Worm (Caenorhabditis elegans) whole organism, young adult: ENCODE data around the gene pyc-1.
A peak's percentile ranks its signal among the peaks of the same experiment; 100 is the strongest.

Experiments used
- B0019.2 ChIP-seq: fragments of 200-800 bp; sonication (Bioruptor generic); conservative IDR thresholded peaks from 2 replicates; pipeline ENCODE4 v1.3.6; 2022; ENCODE audit warnings: missing genetic modification reagents, missing genetic modification characterization, missing compliant biosample characterization
- C06A6.2 ChIP-seq: fragments of 200-800 bp; sonication (Bioruptor generic); conservative IDR thresholded peaks from 2 replicates; pipeline ENCODE4 v1.3.6; 2022; ENCODE audit warnings: missing genetic modification characterization, missing compliant biosample characterization
- C17E4.6 ChIP-seq: fragments of 200-800 bp; sonication (Bioruptor generic); IDR thresholded peaks from 2 replicates; pipeline ENCODE4 v1.3.6; 2022; ENCODE audit warnings: missing genetic modification reagents, missing genetic modification characterization, missing compliant biosample characterization
- F10E7.11 ChIP-seq: sonication (generic microtip); optimal IDR thresholded peaks from 2 replicates; lab custom pipeline; 2017; ENCODE audit warnings: mild to moderate bottlenecking, missing genetic modification characterization, moderate library complexity, missing compliant biosample characterization
- F23B12.7 ChIP-seq: sonication (generic microtip); optimal IDR thresholded peaks from 2 replicates; lab custom pipeline; 2017; ENCODE audit warnings: missing genetic modification characterization, mild to moderate bottlenecking, missing compliant biosample characterization, antibody characterized with exemption, moderate library complexity; ENCODE audit not compliant: insufficient read depth
- F33H1.4 ChIP-seq: fragments of 200-800 bp; sonication (Bioruptor generic); IDR thresholded peaks from 2 replicates; pipeline ENCODE4 v1.3.6; 2022; ENCODE audit warnings: missing genetic modification reagents, missing genetic modification characterization, missing compliant biosample characterization
- K11D2.4 ChIP-seq: fragments of 200-800 bp; sonication (Bioruptor generic); IDR thresholded peaks from 2 replicates; pipeline ENCODE4 v1.3.6; 2022; ENCODE audit warnings: missing genetic modification reagents, missing genetic modification characterization, missing compliant biosample characterization
- T26A5.8 ChIP-seq: sonication (generic microtip); optimal IDR thresholded peaks from 2 replicates; lab custom pipeline; 2016; ENCODE audit warnings: missing genetic modification characterization, missing compliant biosample characterization
- Y53F4B.3 ChIP-seq: fragments of 200-800 bp; sonication (Bioruptor generic); IDR thresholded peaks from 2 replicates; pipeline ENCODE4 v1.3.6; 2022; ENCODE audit warnings: missing genetic modification reagents, missing genetic modification characterization, missing compliant biosample characterization
- Y95B8A.8 ChIP-seq: fragments of 200-800 bp; sonication (Bioruptor generic); IDR thresholded peaks from 2 replicates; pipeline ENCODE4 v1.3.6; 2022; ENCODE audit warnings: missing genetic modification reagents, missing genetic modification characterization, missing compliant biosample characterization
- aptf-3 ChIP-seq: fragments of 200-800 bp; sonication (Bioruptor generic); IDR thresholded peaks from 2 replicates; pipeline ENCODE4 v1.3.6; 2022; ENCODE audit warnings: missing genetic modification characterization, missing compliant biosample characterization
- atf-7 ChIP-seq: sonication (generic microtip); optimal IDR thresholded peaks from 2 replicates; lab custom pipeline; 2017; ENCODE audit warnings: mild to moderate bottlenecking, missing genetic modification characterization, missing compliant biosample characterization
- athp-1 ChIP-seq: sonication (generic microtip); optimal IDR thresholded peaks from 2 replicates; lab custom pipeline; 2017; ENCODE audit warnings: mild to moderate bottlenecking, missing genetic modification characterization, missing compliant biosample characterization
- bed-1 ChIP-seq: fragments of 200-800 bp; sonication (Bioruptor generic); IDR thresholded peaks from 2 replicates; pipeline ENCODE4 v1.3.6; 2022; ENCODE audit warnings: missing genetic modification reagents, missing genetic modification characterization, missing compliant biosample characterization
- bed-2 ChIP-seq: fragments of 200-800 bp; sonication (Bioruptor generic); IDR thresholded peaks from 2 replicates; pipeline ENCODE4 v1.3.6; 2022; ENCODE audit warnings: missing genetic modification reagents, missing genetic modification characterization, missing compliant biosample characterization
- cebp-1 ChIP-seq, 2 experiments: fragments of 200-800 bp in 1 of 2; sonication (Bioruptor generic) in 1 of 2; sonication (generic microtip) in 1 of 2; IDR thresholded peaks in 1 of 2; optimal IDR thresholded peaks in 1 of 2; 2 replicates each; pipeline versions ENCODE4 v1.3.6 to Lab custom; 2017 to 2022; ENCODE audit warnings: missing compliant biosample characterization in 2 of 2, missing genetic modification characterization in 2 of 2, mild to moderate bottlenecking in 1 of 2, missing genetic modification reagents in 1 of 2, moderate library complexity in 1 of 2
- ceh-27 ChIP-seq: fragments of 200-800 bp; sonication (Bioruptor generic); optimal IDR thresholded peaks from 2 replicates; lab custom pipeline; 2018; ENCODE audit warnings: mild to moderate bottlenecking, missing genetic modification characterization, moderate library complexity, missing compliant biosample characterization
- ceh-79 ChIP-seq: sonication (generic microtip); optimal IDR thresholded peaks from 2 replicates; lab custom pipeline; 2017; ENCODE audit warnings: mild to moderate bottlenecking, missing genetic modification characterization, missing compliant biosample characterization
- chd-7 ChIP-seq: sonication (generic microtip); optimal IDR thresholded peaks from 2 replicates; lab custom pipeline; 2016; ENCODE audit warnings: mild to moderate bottlenecking, missing genetic modification characterization, moderate library complexity, missing compliant biosample characterization
- die-1 ChIP-seq: sonication (generic microtip); optimal IDR thresholded peaks from 2 replicates; lab custom pipeline; 2016; ENCODE audit warnings: missing genotype, mild to moderate bottlenecking, missing genetic modification characterization, missing compliant biosample characterization
- dox-1 ChIP-seq: fragments of 200-800 bp; sonication (Bioruptor generic); IDR thresholded peaks from 2 replicates; pipeline ENCODE4 v1.3.6; 2022; ENCODE audit warnings: missing genetic modification reagents, missing genetic modification characterization, missing compliant biosample characterization
- egl-18 ChIP-seq: fragments of 200-800 bp; sonication (Bioruptor generic); IDR thresholded peaks from 2 replicates; pipeline ENCODE4 v1.3.6; 2022; ENCODE audit warnings: missing genetic modification reagents, missing genetic modification characterization, missing compliant biosample characterization
- egl-44 ChIP-seq: fragments of 200-800 bp; sonication (Bioruptor generic); IDR thresholded peaks from 2 replicates; pipeline ENCODE4 v1.3.6; 2022; ENCODE audit warnings: missing genetic modification reagents, missing genetic modification characterization, missing compliant biosample characterization
- fkh-3 ChIP-seq: sonication (generic microtip); optimal IDR thresholded peaks from 2 replicates; lab custom pipeline; 2016; ENCODE audit warnings: mild to moderate bottlenecking, missing genetic modification characterization, missing compliant biosample characterization
- gei-17 ChIP-seq: fragments of 200-800 bp; sonication (Bioruptor generic); optimal IDR thresholded peaks from 2 replicates; lab custom pipeline; 2018; ENCODE audit warnings: mild to moderate bottlenecking, missing genetic modification characterization, missing compliant biosample characterization
- hlh-26 ChIP-seq: fragments of 200-800 bp; sonication (Bioruptor generic); conservative IDR thresholded peaks from 2 replicates; pipeline ENCODE4 v1.3.6; 2022; ENCODE audit warnings: missing genetic modification reagents, missing genetic modification characterization, missing compliant biosample characterization
- hmg-20 ChIP-seq: fragments of 200-800 bp; sonication (Bioruptor generic); IDR thresholded peaks from 2 replicates; pipeline ENCODE4 v1.3.6; 2022; ENCODE audit warnings: missing genetic modification reagents, missing genetic modification characterization, missing compliant biosample characterization
- let-607 ChIP-seq, 2 experiments: fragments of 200-800 bp in 1 of 2; sonication (Bioruptor generic) in 1 of 2; sonication (generic microtip) in 1 of 2; optimal IDR thresholded peaks; 2 replicates each; lab custom pipeline; 2016 to 2018; ENCODE audit warnings: mild to moderate bottlenecking in 2 of 2, missing compliant biosample characterization in 2 of 2, missing genetic modification characterization in 2 of 2, moderate library complexity in 2 of 2, missing genotype in 1 of 2
- lin-35 ChIP-seq, 3 experiments: fragments of 150-350 bp in 2 of 3; sonication (generic microtip) in 1 of 3; optimal IDR thresholded peaks; 2 replicates each; lab custom pipeline; 2014 to 2018; ENCODE audit warnings: missing biosample characterization in 3 of 3, missing genetic modification characterization in 3 of 3, missing genetic modification reagents in 3 of 3
- lin-40 ChIP-seq: sonication (generic microtip); optimal IDR thresholded peaks from 2 replicates; lab custom pipeline; 2016; ENCODE audit warnings: missing genetic modification characterization, mild to moderate bottlenecking, missing compliant biosample characterization, missing genotype, missing genetic modification reagents
- lir-1 ChIP-seq: fragments of 200-800 bp; sonication (Bioruptor generic); conservative IDR thresholded peaks from 2 replicates; pipeline ENCODE4 v1.3.6; 2022; ENCODE audit warnings: missing genetic modification reagents, missing genetic modification characterization, missing compliant biosample characterization
- lsl-1 ChIP-seq: fragments of 200-800 bp; sonication (Bioruptor generic); optimal IDR thresholded peaks from 2 replicates; lab custom pipeline; 2018; ENCODE audit warnings: mild to moderate bottlenecking, missing genetic modification characterization, moderate library complexity, missing compliant biosample characterization
- madf-10 ChIP-seq: sonication (generic microtip); optimal IDR thresholded peaks from 2 replicates; lab custom pipeline; 2016; ENCODE audit warnings: mild to moderate bottlenecking, missing genetic modification characterization, missing compliant biosample characterization
- mcd-1 ChIP-seq: fragments of 200-800 bp; sonication (Bioruptor generic); IDR thresholded peaks from 2 replicates; pipeline ENCODE4 v1.3.6; 2022; ENCODE audit warnings: missing genetic modification reagents, missing genetic modification characterization, missing compliant biosample characterization
- mes-4 ChIP-seq: sonication (generic microtip); optimal IDR thresholded peaks from 2 replicates; lab custom pipeline; 2016; ENCODE audit warnings: missing genotype, missing genetic modification characterization, missing compliant biosample characterization
- nfya-2 ChIP-seq: fragments of 200-800 bp; sonication (Bioruptor generic); IDR thresholded peaks from 2 replicates; pipeline ENCODE4 v1.3.6; 2022; ENCODE audit warnings: missing genetic modification reagents, missing genetic modification characterization, missing compliant biosample characterization
- nhr-27 ChIP-seq: fragments of 200-800 bp; sonication (Bioruptor generic); optimal IDR thresholded peaks from 2 replicates; lab custom pipeline; 2018; ENCODE audit warnings: mild to moderate bottlenecking, missing genetic modification characterization, moderate library complexity, missing compliant biosample characterization
- nhr-80 ChIP-seq: sonication (generic microtip); optimal IDR thresholded peaks from 2 replicates; lab custom pipeline; 2016; ENCODE audit warnings: missing genetic modification characterization, missing compliant biosample characterization
- rec-8 ChIP-seq, 2 experiments: sonication (generic microtip); optimal IDR thresholded peaks; 2 replicates each; lab custom pipeline; 2016; ENCODE audit warnings: mild to moderate bottlenecking in 2 of 2, missing genetic modification characterization in 2 of 2, missing genetic modification reagents in 2 of 2, missing genotype in 2 of 2, missing biosample characterization in 1 of 2, missing compliant biosample characterization in 1 of 2, moderate library complexity in 1 of 2
- rpc-1 ChIP-seq, 2 experiments: fragments of 150-350 bp in 1 of 2; sonication (generic microtip) in 1 of 2; optimal IDR thresholded peaks; 2 replicates each; lab custom pipeline; 2014 to 2018; ENCODE audit warnings: missing biosample characterization in 1 of 2, missing genetic modification characterization in 1 of 2, missing genetic modification reagents in 1 of 2, missing genotype in 1 of 2
- snpc-1.1 ChIP-seq: sonication (generic microtip); optimal IDR thresholded peaks from 2 replicates; lab custom pipeline; 2017; ENCODE audit warnings: missing genetic modification characterization, mild to moderate bottlenecking, missing compliant biosample characterization, antibody characterized with exemption, moderate library complexity, missing genotype, missing genetic modification reagents; ENCODE audit not compliant: insufficient read depth
- snpc-3.4 ChIP-seq: sonication (generic microtip); optimal IDR thresholded peaks from 2 replicates; lab custom pipeline; 2017; ENCODE audit warnings: missing genetic modification characterization, mild to moderate bottlenecking, missing compliant biosample characterization, antibody characterized with exemption, moderate library complexity, missing genotype, missing genetic modification reagents
- somi-1 ChIP-seq: fragments of 200-800 bp; sonication (Bioruptor generic); optimal IDR thresholded peaks from 2 replicates; lab custom pipeline; 2018; ENCODE audit warnings: mild to moderate bottlenecking, missing genetic modification characterization, missing compliant biosample characterization
- tlf-1 ChIP-seq: fragments of 200-800 bp; sonication (Bioruptor generic); optimal IDR thresholded peaks from 2 replicates; lab custom pipeline; 2018; ENCODE audit warnings: mild to moderate bottlenecking, missing genetic modification characterization, missing compliant biosample characterization
- zfh-2 ChIP-seq: fragments of 200-800 bp; sonication (Bioruptor generic); conservative IDR thresholded peaks from 2 replicates; pipeline ENCODE4 v1.3.6; 2022; ENCODE audit warnings: missing genetic modification reagents, missing genetic modification characterization, missing compliant biosample characterization
- ztf-18 ChIP-seq: sonication (generic microtip); optimal IDR thresholded peaks from 2 replicates; lab custom pipeline; 2016; ENCODE audit warnings: missing genotype, mild to moderate bottlenecking, missing genetic modification characterization, missing compliant biosample characterization
- ztf-28 ChIP-seq: fragments of 200-800 bp; sonication (Bioruptor generic); IDR thresholded peaks from 2 replicates; pipeline ENCODE4 v1.3.6; 2022; ENCODE audit warnings: missing genetic modification reagents, missing genetic modification characterization, missing compliant biosample characterization

pyc-1 gene

ce11 chrV:11817263-11817726 is 5.0 kb downstream of the pyc-1 start (continued):
- TF ChIP-seq ceh-27 (GFP tag; lab: Kevin White, UChicago) (no peak), chd-7 (no peak), snpc-1.1 (tag; lab: Kevin White, UChicago) (no peak), T26A5.8 (tag; lab: Kevin White, UChicago) (no peak), cebp-1 (GFP tag; IDR thresholded peaks at IDR 0.05; lab: Robert Waterston, UW) (peak; percentile 43; the same call in 1 of the 2 replicates), cebp-1 (tag; optimal IDR thresholded peaks at IDR 0.05; lab: Kevin White, UChicago) (peak; percentile 30), athp-1 (tag; lab: Kevin White, UChicago) (no peak), C17E4.6 (GFP tag; lab: Robert Waterston, UW) (no peak), fkh-3 (tag; lab: Kevin White, UChicago) (no peak), egl-44 (GFP tag; lab: Robert Waterston, UW) (peak; percentile 78), bed-1 (GFP tag; lab: Robert Waterston, UW) (no peak), snpc-3.4 (tag; lab: Kevin White, UChicago) (no peak), lin-40 (no peak), rec-8 (tag; optimal IDR thresholded peaks at IDR 0.05; lab: Kevin White, UChicago) (no peak), rpc-1 (optimal IDR thresholded peaks at IDR 0.05; lab: Kevin White, UChicago) (no peak), rpc-1 (tag; optimal IDR thresholded peaks at IDR 0.05; lab: Kevin White, UChicago) (no peak), tlf-1 (peak; percentile 55), hmg-20 (GFP tag; lab: Robert Waterston, UW) (no peak; the same call in 1 of the 2 replicates), K11D2.4 (0 out of 2 replicates have a peak, but pooled peaks have one; percentile 51), hlh-26 (GFP tag; lab: Robert Waterston, UW) (no peak), C06A6.2 (GFP tag; lab: Robert Waterston, UW) (peak; percentile 16; the same call in 1 of the 2 replicates), gei-17 (GFP tag; lab: Kevin White, UChicago) (no peak), egl-18 (GFP tag; lab: Robert Waterston, UW) (no peak), nfya-2 (no peak), lsl-1 (GFP tag; lab: Kevin White, UChicago) (no peak), F33H1.4 (GFP tag; lab: Robert Waterston, UW) (no peak), mcd-1 (GFP tag; lab: Robert Waterston, UW) (no peak), dox-1 (GFP tag; lab: Robert Waterston, UW) (peak; percentile 31; the same call in 1 of the 2 replicates), nhr-80 (tag; lab: Kevin White, UChicago) (no peak), lin-35 (GFP tag; optimal IDR thresholded peaks at IDR 0.05; lab: Kevin White, UChicago) (no peak), somi-1 (GFP tag; lab: Kevin White, UChicago) (no peak), mes-4 (tag; lab: Kevin White, UChicago) (no peak), ztf-18 (tag; lab: Kevin White, UChicago) (no peak), Y53F4B.3 (GFP tag; lab: Robert Waterston, UW) (no peak), ceh-79 (tag; lab: Kevin White, UChicago) (no peak), Y95B8A.8 (GFP tag; lab: Robert Waterston, UW) (no peak), let-607 (tag; optimal IDR thresholded peaks at IDR 0.05; lab: Kevin White, UChicago) (no peak), ztf-28 (GFP tag; lab: Robert Waterston, UW) (no peak), aptf-3 (GFP tag; lab: Robert Waterston, UW) (no peak), lir-1 (GFP tag; lab: Robert Waterston, UW) (no peak), bed-2 (GFP tag; lab: Robert Waterston, UW) (no peak), nhr-27 (no peak), atf-7 (tag; lab: Kevin White, UChicago) (no peak), zfh-2 (GFP tag; lab: Robert Waterston, UW) (no peak), B0019.2 (no peak), F10E7.11 (no peak), F23B12.7 (tag; lab: Kevin White, UChicago) (no peak), madf-10 (tag; lab: Kevin White, UChicago) (no peak), die-1 (tag; lab: Kevin White, UChicago) (no peak)
